Worm (Caenorhabditis elegans) whole organism, L4 larva: ENCODE measurements around the gene srh-180.

ENCODE experiments used
- F26F4.8 ChIP-seq: fragments of 200-800 bp; sonication (Bioruptor generic); conservative IDR thresholded peaks from 2 replicates; pipeline ENCODE4 v1.3.6; 2022; ENCODE audit warnings: missing genetic modification characterization, missing compliant biosample characterization
- F37D6.2 ChIP-seq: sonication (generic microtip); optimal IDR thresholded peaks from 2 replicates; lab custom pipeline; 2016; ENCODE audit warnings: mild to moderate bottlenecking, missing genetic modification characterization, missing compliant biosample characterization
- F44E2.7 ChIP-seq: fragments of 200-800 bp; sonication (Bioruptor generic); IDR thresholded peaks from 2 replicates; pipeline ENCODE4 v2.1.2; 2022; ENCODE audit warnings: missing genetic modification characterization, missing compliant biosample characterization
- T20F7.1 ChIP-seq: fragments of 200-800 bp; sonication (Bioruptor generic); optimal IDR thresholded peaks from 2 replicates; lab custom pipeline; 2018; ENCODE audit warnings: mild to moderate bottlenecking, missing genetic modification characterization, missing compliant biosample characterization
- Y48G9A.11 ChIP-seq: fragments of 200-800 bp; sonication (Bioruptor generic); IDR thresholded peaks from 2 replicates; pipeline ENCODE4 v1.3.6; 2022; ENCODE audit warnings: missing genetic modification reagents, missing genetic modification characterization, missing compliant biosample characterization
- Y75B8A.6 ChIP-seq: fragments of 200-800 bp; sonication (Bioruptor generic); IDR thresholded peaks from 2 replicates; pipeline ENCODE4 v1.3.6; 2022; ENCODE audit warnings: missing genetic modification reagents, missing genetic modification characterization, missing compliant biosample characterization
- ZK337.2 ChIP-seq: fragments of 200-800 bp; sonication (Bioruptor generic); IDR thresholded peaks from 2 replicates; pipeline ENCODE4 v1.3.6; 2022; ENCODE audit warnings: missing genetic modification reagents, missing genetic modification characterization, missing compliant biosample characterization
- attf-4 ChIP-seq: sonication (generic microtip); optimal IDR thresholded peaks from 3 replicates; lab custom pipeline; 2017; ENCODE audit warnings: missing biosample characterization, missing genetic modification characterization
- ces-1 ChIP-seq: fragments of 150-350 bp; sonication (generic microtip); optimal IDR thresholded peaks from 4 replicates; lab custom pipeline; 2014; ENCODE audit warnings: missing biosample characterization, missing genetic modification reagents, missing genetic modification characterization
- dve-1 ChIP-seq: sonication (generic microtip); optimal IDR thresholded peaks from 2 replicates; lab custom pipeline; 2017; ENCODE audit warnings: antibody characterized with exemption, mild to moderate bottlenecking, missing genetic modification characterization, missing compliant biosample characterization; ENCODE audit not compliant: insufficient read depth
- gei-8 ChIP-seq: fragments of 200-800 bp; sonication (Bioruptor generic); optimal IDR thresholded peaks from 2 replicates; lab custom pipeline; 2018; ENCODE audit warnings: mild to moderate bottlenecking, missing genetic modification characterization, missing compliant biosample characterization
- hlh-11 ChIP-seq: fragments of 200-800 bp; sonication (Bioruptor generic); optimal IDR thresholded peaks from 2 replicates; lab custom pipeline; 2018; ENCODE audit warnings: mild to moderate bottlenecking, missing genetic modification characterization, missing compliant biosample characterization
- lin-1 ChIP-seq: fragments of 200-800 bp; sonication (Bioruptor generic); IDR thresholded peaks from 2 replicates; pipeline ENCODE4 v1.3.6; 2022; ENCODE audit warnings: missing genetic modification reagents, missing genetic modification characterization, missing compliant biosample characterization
- lir-3 ChIP-seq: sonication (generic microtip); optimal IDR thresholded peaks from 2 replicates; lab custom pipeline; 2016; ENCODE audit warnings: mild to moderate bottlenecking, missing genetic modification characterization, missing compliant biosample characterization
- lsy-2 ChIP-seq, 2 experiments: fragments of 150-350 bp in 1 of 2; sonication (generic microtip) in 1 of 2; optimal IDR thresholded peaks; 2 replicates each; lab custom pipeline; 2014 to 2017; ENCODE audit warnings: missing biosample characterization in 2 of 2, missing genetic modification characterization in 2 of 2
- madf-9 ChIP-seq: fragments of 200-800 bp; sonication (Bioruptor generic); conservative IDR thresholded peaks from 2 replicates; pipeline ENCODE4 v1.3.6; 2022; ENCODE audit warnings: missing genetic modification reagents, missing genetic modification characterization, missing compliant biosample characterization
- mes-2 ChIP-seq: sonication (generic microtip); optimal IDR thresholded peaks from 2 replicates; lab custom pipeline; 2016; ENCODE audit warnings: missing genotype, mild to moderate bottlenecking, missing genetic modification characterization, missing compliant biosample characterization; ENCODE audit not compliant: poor library complexity, severe bottlenecking
- nhr-42 ChIP-seq: fragments of 200-800 bp; sonication (Bioruptor generic); IDR thresholded peaks from 2 replicates; pipeline ENCODE4 v1.3.6; 2022; ENCODE audit warnings: missing genetic modification characterization, missing compliant biosample characterization
- php-3 ChIP-seq: fragments of 200-800 bp; sonication (Bioruptor generic); IDR thresholded peaks from 2 replicates; pipeline ENCODE4 v1.3.6; 2022; ENCODE audit warnings: missing genetic modification reagents, missing genetic modification characterization, missing compliant biosample characterization
- saeg-2 ChIP-seq: fragments of 200-800 bp; sonication (Bioruptor generic); IDR thresholded peaks from 2 replicates; pipeline ENCODE4 v1.3.6; 2022; ENCODE audit warnings: missing genetic modification reagents, missing genetic modification characterization, missing compliant biosample characterization
- spr-3 ChIP-seq: fragments of 200-800 bp; sonication (Bioruptor generic); optimal IDR thresholded peaks from 2 replicates; lab custom pipeline; 2018; ENCODE audit warnings: mild to moderate bottlenecking, missing genetic modification characterization, missing compliant biosample characterization
- zag-1 ChIP-seq: fragments of 150-350 bp; optimal IDR thresholded peaks from 2 replicates; lab custom pipeline; 2014; ENCODE audit warnings: missing biosample characterization, missing genetic modification characterization
- zip-11 ChIP-seq: fragments of 200-800 bp; sonication (Bioruptor generic); IDR thresholded peaks from 2 replicates; pipeline ENCODE4 v1.3.6; 2022; ENCODE audit warnings: missing genetic modification characterization, missing compliant biosample characterization
- ztf-11 ChIP-seq: fragments of 150-350 bp; optimal IDR thresholded peaks from 2 replicates; lab custom pipeline; 2014; ENCODE audit warnings: missing biosample characterization, missing genetic modification characterization

The srh-180 gene

DNA sequence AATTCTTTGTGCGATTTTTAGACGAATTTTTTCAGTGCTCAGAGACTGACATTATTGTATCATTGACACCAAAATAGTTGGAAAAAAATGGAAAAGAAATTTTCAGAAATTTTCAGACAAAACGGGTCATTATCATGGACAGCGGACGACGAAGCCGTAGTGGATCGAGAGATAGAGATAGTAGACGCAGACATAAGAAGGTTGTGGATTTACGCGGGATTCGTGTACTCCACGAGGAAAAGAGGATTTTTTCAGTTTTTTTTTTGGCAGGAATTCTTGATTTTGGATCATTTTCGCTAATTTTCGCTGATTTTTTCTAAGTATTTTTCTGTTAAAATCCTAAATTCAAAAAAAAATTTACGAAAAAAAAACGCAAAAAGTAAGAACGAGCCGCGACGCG lies 50.2 kb downstream of the srh-180 start, which contains the start of gene W08G11.3 (continued):
- TF ChIP-seq hlh-11 (tag; lab: Kevin White, UChicago) (no peak), madf-9 (GFP tag; lab: Robert Waterston, UW) (no peak), saeg-2 (GFP tag; lab: Robert Waterston, UW) (no peak), ces-1 (no peak), Y48G9A.11 (no peak), ztf-11 (no peak), gei-8 (GFP tag; lab: Kevin White, UChicago) (no peak), nhr-42 (no peak), dve-1 (tag; lab: Kevin White, UChicago) (peak; percentile 11), ZK337.2 (GFP tag; lab: Robert Waterston, UW) (no peak), F37D6.2 (no peak), lsy-2 (tag; optimal IDR thresholded peaks at IDR 0.05; lab: Kevin White, UChicago) (no peak), lin-1 (GFP tag; lab: Robert Waterston, UW) (no peak)

DNA sequence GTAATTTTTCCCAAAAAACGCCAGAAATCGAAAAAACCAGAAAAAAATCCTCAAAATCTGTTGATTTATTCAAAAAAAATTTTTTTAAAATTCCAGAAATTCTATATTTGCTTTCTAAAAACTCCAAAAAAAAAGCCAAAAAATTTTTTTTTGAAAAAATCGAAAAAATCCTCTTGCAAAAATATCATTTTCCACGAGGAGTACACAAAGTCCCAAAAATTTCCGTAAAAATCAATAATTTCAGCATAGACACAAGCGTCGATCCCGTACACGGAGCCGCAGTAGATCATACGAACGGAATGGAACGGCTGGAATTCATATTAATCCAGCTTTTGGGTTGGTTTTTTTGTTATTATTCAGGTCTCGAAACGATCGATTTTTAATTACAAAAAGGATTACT lies 50.8 kb downstream of the srh-180 start:
- TF ChIP-seq Y75B8A.6 (GFP tag; lab: Robert Waterston, UW) (no peak), mes-2 (no peak), F44E2.7 (GFP tag; lab: Robert Waterston, UW) (no peak), F26F4.8 (GFP tag; lab: Robert Waterston, UW) (no peak), php-3 (no peak), attf-4 (no peak), hlh-11 (tag; lab: Kevin White, UChicago) (no peak), zag-1 (tag; lab: Kevin White, UChicago) (no peak), F37D6.2 (no peak), spr-3 (GFP tag; lab: Kevin White, UChicago) (no peak), madf-9 (GFP tag; lab: Robert Waterston, UW) (no peak), T20F7.1 (GFP tag; lab: Kevin White, UChicago) (no peak), lir-3 (no peak), zip-11 (no peak), lsy-2 (tag; optimal IDR thresholded peaks at IDR 0.05; lab: Kevin White, UChicago) (no peak)
- TF ChIP-seq, all 104 proteins: peak for 0
